Worm (Caenorhabditis elegans): ENCODE results near the gene gtf-2H3.

- TF ChIP-seq unc-62 (GFP tag; optimal IDR thresholded peaks at IDR 0.05) (no peak), nhr-76 (tag; optimal IDR thresholded peaks at IDR 0.05) (no peak), pha-4 (tag; optimal IDR thresholded peaks at IDR 0.05) (no peak), ceh-83 (GFP tag; optimal IDR thresholded peaks at IDR 0.05) (no peak), blmp-1 (tag; optimal IDR thresholded peaks at IDR 0.05) (no peak), elt-3 (tag; optimal IDR thresholded peaks at IDR 0.05) (no peak), snpc-4 (tag; optimal IDR thresholded peaks at IDR 0.05) (no peak), ztf-11 (tag; optimal IDR thresholded peaks at IDR 0.05) (no peak), ceh-39 (tag; optimal IDR thresholded peaks at IDR 0.05) (no peak), unc-39 (tag; optimal IDR thresholded peaks at IDR 0.05) (no peak)
Measured at ce11 chrIII:10076042-10076441, 43.9 kb downstream of the gtf-2H3 start.
